Worm (Caenorhabditis elegans) whole organism, L1 larva: Measurements from ENCODE around the gene col-152.

ENCODE experiments used
- C04F5.9 ChIP-seq: sonication (generic microtip); optimal IDR thresholded peaks from 2 replicates; lab custom pipeline; 2016; ENCODE audit warnings: missing genetic modification characterization, missing compliant biosample characterization
- F16B12.6 ChIP-seq: fragments of 150-350 bp; optimal IDR thresholded peaks from 2 replicates; lab custom pipeline; 2014; ENCODE audit warnings: missing biosample characterization, missing genetic modification characterization
- aly-2 ChIP-seq: fragments of 150-350 bp; optimal IDR thresholded peaks from 2 replicates; lab custom pipeline; 2014; ENCODE audit warnings: missing biosample characterization, missing genetic modification characterization
- blmp-1 ChIP-seq: fragments of 150-350 bp; optimal IDR thresholded peaks from 2 replicates; lab custom pipeline; 2014; ENCODE audit warnings: missing biosample characterization, missing genetic modification characterization
- ceh-82 ChIP-seq, 3 experiments: fragments of 150-350 bp in 1 of 3; sonication (generic microtip) in 2 of 3; optimal IDR thresholded peaks; 2 replicates each; lab custom pipeline; 2014 to 2017; ENCODE audit warnings: missing biosample characterization in 3 of 3, missing genetic modification characterization in 3 of 3
- ceh-88 ChIP-seq: fragments of 200-800 bp; sonication (Bioruptor generic); IDR thresholded peaks from 2 replicates; pipeline ENCODE4 v1.3.6; 2022; ENCODE audit warnings: missing genetic modification characterization, missing compliant biosample characterization
- ces-1 ChIP-seq: fragments of 150-350 bp; optimal IDR thresholded peaks from 2 replicates; lab custom pipeline; 2014; ENCODE audit warnings: missing biosample characterization, missing genetic modification reagents, missing genetic modification characterization
- dpl-1 ChIP-seq, 3 experiments: fragments of 150-350 bp in 2 of 3; sonication (generic microtip) in 1 of 3; optimal IDR thresholded peaks; 2 replicates each; lab custom pipeline; 2014 to 2017; ENCODE audit warnings: missing biosample characterization in 3 of 3, missing genetic modification characterization in 3 of 3, missing genetic modification reagents in 3 of 3
- efl-3 ChIP-seq: fragments of 200-800 bp; sonication (Bioruptor generic); optimal IDR thresholded peaks from 2 replicates; lab custom pipeline; 2018; ENCODE audit warnings: mild to moderate bottlenecking, missing genetic modification characterization, missing compliant biosample characterization
- egl-27 ChIP-seq, 2 experiments: fragments of 150-350 bp in 1 of 2; sonication (generic microtip); optimal IDR thresholded peaks; 3 replicates each; lab custom pipeline; 2017 to 2018; ENCODE audit warnings: missing biosample characterization in 2 of 2, missing genetic modification characterization in 2 of 2, missing genetic modification reagents in 2 of 2
- elt-2 ChIP-seq: sonication (generic microtip); optimal IDR thresholded peaks from 2 replicates; lab custom pipeline; 2016; ENCODE audit warnings: missing genetic modification characterization, mild to moderate bottlenecking, inconsistent platforms, missing compliant biosample characterization, missing genetic modification reagents
- elt-3 ChIP-seq, 6 experiments: fragments of 150-350 bp in 1 of 6; sonication (generic microtip); optimal IDR thresholded peaks; 2 replicates each; lab custom pipeline; 2017 to 2018; ENCODE audit warnings: missing biosample characterization in 6 of 6, missing genetic modification characterization in 6 of 6, inconsistent platforms in 1 of 6
- ets-5 ChIP-seq: fragments of 200-800 bp; sonication (Bioruptor generic); IDR thresholded peaks from 2 replicates; pipeline ENCODE4 v1.3.6; 2022; ENCODE audit warnings: missing genetic modification characterization, missing compliant biosample characterization
- fkh-10 ChIP-seq: sonication (generic microtip); optimal IDR thresholded peaks from 2 replicates; lab custom pipeline; 2017; ENCODE audit warnings: missing biosample characterization, missing genetic modification reagents, missing genetic modification characterization
- fkh-8 ChIP-seq: sonication (generic microtip); optimal IDR thresholded peaks from 2 replicates; lab custom pipeline; 2016; ENCODE audit warnings: mild to moderate bottlenecking, missing genetic modification characterization, missing compliant biosample characterization
- fos-1 ChIP-seq: fragments of 150-350 bp; optimal IDR thresholded peaks from 2 replicates; lab custom pipeline; 2014; ENCODE audit warnings: missing biosample characterization, missing genetic modification characterization
- grh-1 ChIP-seq: fragments of 200-800 bp; sonication (Bioruptor generic); IDR thresholded peaks from 2 replicates; pipeline ENCODE4 v1.3.6; 2022; ENCODE audit warnings: missing genetic modification reagents, missing genetic modification characterization, missing compliant biosample characterization
- hlh-17 ChIP-seq: fragments of 200-800 bp; sonication (Bioruptor generic); optimal IDR thresholded peaks from 2 replicates; lab custom pipeline; 2018; ENCODE audit warnings: missing genetic modification characterization, mild to moderate bottlenecking, missing compliant biosample characterization, moderate library complexity, borderline replicate concordance
- hpl-2 ChIP-seq: fragments of 150-350 bp; optimal IDR thresholded peaks from 2 replicates; lab custom pipeline; 2014; ENCODE audit warnings: missing biosample characterization, missing genetic modification reagents, missing genetic modification characterization
- jun-1 ChIP-seq: fragments of 150-350 bp; optimal IDR thresholded peaks from 2 replicates; lab custom pipeline; 2014; ENCODE audit warnings: missing biosample characterization, missing genetic modification reagents, missing genetic modification characterization
- lin-14 ChIP-seq: fragments of 200-800 bp; sonication (Bioruptor generic); optimal IDR thresholded peaks from 2 replicates; lab custom pipeline; 2018; ENCODE audit warnings: mild to moderate bottlenecking, missing genetic modification characterization, moderate library complexity, missing compliant biosample characterization
- lin-35 ChIP-seq, 2 experiments: fragments of 150-350 bp; optimal IDR thresholded peaks; 2 replicates each; lab custom pipeline; 2014; ENCODE audit warnings: missing biosample characterization in 2 of 2, missing genetic modification characterization in 2 of 2, missing genetic modification reagents in 2 of 2
- lir-3 ChIP-seq: sonication (generic microtip); optimal IDR thresholded peaks from 2 replicates; lab custom pipeline; 2016; ENCODE audit warnings: mild to moderate bottlenecking, missing genetic modification characterization, moderate library complexity, missing compliant biosample characterization; ENCODE audit not compliant: poor library complexity
- lsy-2 ChIP-seq, 2 experiments: fragments of 150-350 bp; optimal IDR thresholded peaks; 2 replicates each; lab custom pipeline; 2014; ENCODE audit warnings: missing biosample characterization in 2 of 2, missing genetic modification characterization in 2 of 2
- mab-9 ChIP-seq: fragments of 200-800 bp; sonication (Bioruptor generic); IDR thresholded peaks from 2 replicates; pipeline ENCODE4 v1.3.6; 2022; ENCODE audit warnings: missing genetic modification reagents, missing genetic modification characterization, missing compliant biosample characterization
- mef-2 ChIP-seq: fragments of 150-350 bp; optimal IDR thresholded peaks from 2 replicates; lab custom pipeline; 2014; ENCODE audit warnings: missing biosample characterization, missing genetic modification characterization
- mep-1 ChIP-seq: fragments of 150-350 bp; optimal IDR thresholded peaks from 2 replicates; lab custom pipeline; 2014; ENCODE audit warnings: missing biosample characterization, missing genetic modification characterization
- nhr-11 ChIP-seq: fragments of 150-350 bp; optimal IDR thresholded peaks from 2 replicates; lab custom pipeline; 2014; ENCODE audit warnings: missing biosample characterization, missing genetic modification characterization
- nhr-12 ChIP-seq: sonication (generic microtip); optimal IDR thresholded peaks from 2 replicates; lab custom pipeline; 2017; ENCODE audit warnings: missing biosample characterization, missing genetic modification characterization
- nhr-20 ChIP-seq: sonication (generic microtip); optimal IDR thresholded peaks from 2 replicates; lab custom pipeline; 2016; ENCODE audit warnings: mild to moderate bottlenecking, missing genetic modification characterization, missing compliant biosample characterization
- nhr-47 ChIP-seq: sonication (generic microtip); optimal IDR thresholded peaks from 2 replicates; lab custom pipeline; 2016; ENCODE audit warnings: mild to moderate bottlenecking, missing genetic modification characterization, moderate library complexity, missing compliant biosample characterization
- nhr-71 ChIP-seq: sonication (generic microtip); optimal IDR thresholded peaks from 2 replicates; lab custom pipeline; 2016; ENCODE audit warnings: mild to moderate bottlenecking, missing genetic modification characterization, moderate library complexity, missing compliant biosample characterization
- nhr-76 ChIP-seq: sonication (generic microtip); optimal IDR thresholded peaks from 2 replicates; lab custom pipeline; 2017; ENCODE audit warnings: missing biosample characterization, missing genetic modification characterization
- nhr-77 ChIP-seq: fragments of 150-350 bp; optimal IDR thresholded peaks from 2 replicates; lab custom pipeline; 2014; ENCODE audit warnings: missing biosample characterization, missing genetic modification characterization
- pag-3 ChIP-seq: sonication (generic microtip); optimal IDR thresholded peaks from 2 replicates; lab custom pipeline; 2017; ENCODE audit warnings: missing genetic modification characterization, mild to moderate bottlenecking, missing compliant biosample characterization, antibody characterized with exemption, borderline replicate concordance; ENCODE audit not compliant: insufficient read depth
- pax-3 ChIP-seq: fragments of 200-800 bp; sonication (Bioruptor generic); optimal IDR thresholded peaks from 2 replicates; lab custom pipeline; 2018; ENCODE audit warnings: mild to moderate bottlenecking, missing genetic modification characterization, moderate library complexity, missing compliant biosample characterization
- sox-4 ChIP-seq: sonication (generic microtip); optimal IDR thresholded peaks from 2 replicates; lab custom pipeline; 2016; ENCODE audit warnings: missing genetic modification characterization, missing compliant biosample characterization
- swsn-7 ChIP-seq: sonication (generic microtip); optimal IDR thresholded peaks from 2 replicates; lab custom pipeline; 2016; ENCODE audit warnings: missing genetic modification characterization, missing compliant biosample characterization
- tbx-2 ChIP-seq: sonication (generic microtip); optimal IDR thresholded peaks from 2 replicates; lab custom pipeline; 2016; ENCODE audit warnings: missing genetic modification characterization, missing compliant biosample characterization
- unc-30 ChIP-seq: sonication (generic microtip); optimal IDR thresholded peaks from 2 replicates; lab custom pipeline; 2017; ENCODE audit warnings: missing biosample characterization, missing genetic modification characterization
- unc-98 ChIP-seq: fragments of 200-800 bp; sonication (Bioruptor generic); IDR thresholded peaks from 2 replicates; pipeline ENCODE4 v1.3.6; 2022; ENCODE audit warnings: missing genetic modification characterization, missing compliant biosample characterization
- vab-15 ChIP-seq: sonication (generic microtip); optimal IDR thresholded peaks from 2 replicates; lab custom pipeline; 2017; ENCODE audit warnings: missing genotype, mild to moderate bottlenecking, missing genetic modification characterization, missing compliant biosample characterization
- xbp-1 ChIP-seq: sonication (generic microtip); optimal IDR thresholded peaks from 2 replicates; lab custom pipeline; 2016; ENCODE audit warnings: missing genetic modification characterization, missing compliant biosample characterization
- zag-1 ChIP-seq: fragments of 150-350 bp; optimal IDR thresholded peaks from 2 replicates; lab custom pipeline; 2014; ENCODE audit warnings: missing biosample characterization, missing genetic modification characterization
- zip-4 ChIP-seq: fragments of 200-800 bp; sonication (Bioruptor generic); optimal IDR thresholded peaks from 2 replicates; lab custom pipeline; 2018; ENCODE audit warnings: mild to moderate bottlenecking, missing genetic modification characterization, moderate library complexity, missing compliant biosample characterization
- ztf-4 ChIP-seq: fragments of 150-350 bp; optimal IDR thresholded peaks from 2 replicates; lab custom pipeline; 2014; ENCODE audit warnings: missing biosample characterization, missing genetic modification characterization

col-152 gene

DNA sequence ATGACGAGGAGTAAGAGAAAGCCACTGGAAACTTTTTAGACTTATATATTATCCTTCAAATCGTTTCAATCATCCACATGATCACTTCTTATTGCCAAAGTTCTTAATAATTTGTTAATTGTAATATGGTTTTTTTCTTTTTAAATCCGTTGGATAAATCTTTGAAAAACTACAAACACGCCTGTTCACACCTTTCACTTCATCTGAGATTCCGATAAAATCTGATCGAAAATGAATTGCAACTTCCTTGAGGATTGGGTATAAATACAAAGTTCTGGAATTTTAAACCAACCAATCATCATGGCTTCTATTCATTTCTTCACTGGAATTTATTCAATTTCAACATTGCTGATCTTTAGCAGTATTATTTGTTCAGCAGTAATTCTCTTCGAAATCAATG is at the start of gene col-152:
col-152 (plus strand) TSS at position 301 of the 400 bp plus-strand sequence.
- TF ChIP-seq hpl-2 (GFP tag; lab: Kevin White, UChicago) = no peak
- TF ChIP-seq nhr-47 = no peak
- TF ChIP-seq elt-3 (tag; optimal IDR thresholded peaks at IDR 0.05; lab: Kevin White, UChicago) = no peak
- TF ChIP-seq fos-1 (tag; lab: Kevin White, UChicago) = no peak
- TF ChIP-seq ets-5 (GFP tag; lab: Robert Waterston, UW) = no peak
- no peak for TF ChIP-seq nhr-77 (tag; lab: Kevin White, UChicago)
- TF ChIP-seq ceh-88 (GFP tag; lab: Robert Waterston, UW) = no peak
- no peak for TF ChIP-seq mab-9 (GFP tag; lab: Robert Waterston, UW)
- no peak for TF ChIP-seq xbp-1 (tag; lab: Kevin White, UChicago)
- TF ChIP-seq lsy-2 (tag; optimal IDR thresholded peaks at IDR 0.05; lab: Kevin White, UChicago) = no peak
- no peak for TF ChIP-seq ceh-82 (tag; optimal IDR thresholded peaks at IDR 0.05; lab: Kevin White, UChicago)
- TF ChIP-seq F16B12.6 (tag; lab: Kevin White, UChicago) = no peak

ce11 chrV:10514271-10514670 is 46.5 kb upstream of the col-152 start, which contains the start of gene dmsr-8:
dmsr-8 (minus strand) TSS chrV:10514371.
- no peak for TF ChIP-seq lin-35 (GFP tag; optimal IDR thresholded peaks at IDR 0.05; lab: Kevin White, UChicago)
- no peak for TF ChIP-seq fos-1 (tag; lab: Kevin White, UChicago)
- no peak for TF ChIP-seq tbx-2 (tag; lab: Kevin White, UChicago)
- TF ChIP-seq nhr-12 (tag; lab: Kevin White, UChicago) = no peak
- TF ChIP-seq unc-98 = no peak
- no peak for TF ChIP-seq aly-2 (tag; lab: Kevin White, UChicago)
- TF ChIP-seq nhr-76 = no peak
- no peak for TF ChIP-seq F16B12.6 (tag; lab: Kevin White, UChicago)
- TF ChIP-seq swsn-7 (tag; lab: Kevin White, UChicago) = no peak
- no peak for TF ChIP-seq pag-3 (tag; lab: Kevin White, UChicago)

DNA sequence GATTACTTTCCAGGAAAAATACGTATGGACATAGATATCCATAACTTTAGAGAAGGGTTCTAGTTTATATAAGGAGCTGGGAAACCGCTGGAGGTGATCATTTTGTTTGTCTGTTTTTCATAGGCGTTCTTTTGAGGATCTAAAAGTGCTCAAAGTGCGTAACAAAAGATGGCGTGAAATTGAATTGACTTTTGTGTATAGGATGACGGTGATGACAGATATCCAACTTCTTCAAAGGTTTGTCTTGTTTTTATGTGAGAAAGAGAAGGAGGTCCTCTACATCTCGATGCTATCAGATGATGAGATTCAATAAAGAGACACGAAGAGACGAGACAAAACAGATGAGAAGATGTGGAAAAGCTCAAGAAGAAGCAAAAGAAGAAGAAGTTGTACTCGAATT is 44.0 kb upstream of the col-152 start:
- TF ChIP-seq lin-14 (GFP tag; lab: Kevin White, UChicago) (peak; percentile 24), fkh-10 (peak; percentile 51), lir-3 (tag; lab: Kevin White, UChicago) (no peak)

- TF ChIP-seq ces-1 (no peak), efl-3 (GFP tag; lab: Kevin White, UChicago) (peak; percentile 41), nhr-11 (tag; lab: Kevin White, UChicago) (no peak), zag-1 (tag; lab: Kevin White, UChicago) (no peak), nhr-47 (peak; percentile 91), blmp-1 (tag; lab: Kevin White, UChicago) (peak; percentile 46), fkh-8 (tag; lab: Kevin White, UChicago) (peak; percentile 66), dpl-1 (GFP tag; optimal IDR thresholded peaks at IDR 0.05; lab: Kevin White, UChicago) (peak; percentile 64 to 75 (median 71)), ets-5 (GFP tag; lab: Robert Waterston, UW) (no peak), grh-1 (peak; percentile 59), pax-3 (tag; lab: Kevin White, UChicago) (peak; percentile 82), sox-4 (peak; percentile 89), nhr-71 (peak; percentile 88), elt-2 (tag; lab: Kevin White, UChicago) (peak; percentile 79), vab-15 (no peak), lsy-2 (tag; optimal IDR thresholded peaks at IDR 0.05; lab: Kevin White, UChicago) (peak; percentile 54 to 61), ztf-4 (peak; percentile 34), C04F5.9 (tag; lab: Kevin White, UChicago) (peak; percentile 81), nhr-12 (tag; lab: Kevin White, UChicago) (no peak), nhr-20 (tag; lab: Kevin White, UChicago) (peak; percentile 82), zip-4 (GFP tag; lab: Kevin White, UChicago) (peak; percentile 6), hlh-17 (GFP tag; lab: Kevin White, UChicago) (no peak), ceh-82 (tag; optimal IDR thresholded peaks at IDR 0.05; lab: Kevin White, UChicago) (peak; percentile 46 to 59 (median 51)), mep-1 (tag; lab: Kevin White, UChicago) (peak; percentile 74), xbp-1 (tag; lab: Kevin White, UChicago) (peak; percentile 80), jun-1 (tag; lab: Kevin White, UChicago) (no peak), mef-2 (tag; lab: Kevin White, UChicago) (no peak), unc-30 (tag; lab: Kevin White, UChicago) (no peak), egl-27 (tag; optimal IDR thresholded peaks at IDR 0.05; lab: Kevin White, UChicago) (no peak)
Measured at ce11 chrV:10525902-10526301, 34.8 kb upstream of the col-152 start, which contains the start of the genes C35A5.8 and hda-11. C35A5.8 (minus strand) TSS chrV:10525908. hda-11 (plus strand) TSS chrV:10526184.
